Worm (Caenorhabditis elegans): Measurements from ENCODE around the gene F45E12.6.
A peak's percentile ranks its signal among the peaks of the same experiment; 100 is the strongest.

Gene F45E12.6

DNA sequence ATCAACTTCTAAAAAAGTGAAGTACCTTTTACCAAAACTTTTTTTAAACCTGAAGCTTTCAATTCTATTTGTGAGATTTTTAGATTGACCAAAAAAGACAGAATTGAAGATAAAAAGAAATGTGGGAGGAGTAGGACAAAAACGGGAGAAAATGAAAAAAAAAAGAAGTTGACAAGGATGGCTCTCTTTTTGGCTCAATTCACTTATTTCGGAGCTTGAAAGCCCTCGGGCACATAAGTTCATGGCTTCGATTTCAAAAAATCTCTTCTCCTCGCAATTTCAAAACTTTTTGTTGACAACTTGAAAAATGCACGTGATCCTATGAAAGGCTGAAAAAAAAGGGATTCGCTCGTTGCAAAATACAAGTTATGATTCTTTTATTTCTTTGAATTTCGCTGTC, 12.2 kb upstream of the F45E12.6 start:
- no peak for TF ChIP-seq ZK546.5 (tag; optimal IDR thresholded peaks at IDR 0.05)
- peak; percentile 22 for TF ChIP-seq fkh-10 (GFP tag; optimal IDR thresholded peaks at IDR 0.05)
- TF ChIP-seq ztf-11 (tag; optimal IDR thresholded peaks at IDR 0.05) = no peak
- TF ChIP-seq aha-1 (tag) = peak; percentile 71
- no peak for TF ChIP-seq arid-1 (GFP tag; conservative IDR thresholded peaks at IDR 0.05)
- TF ChIP-seq egl-43 (GFP tag; IDR thresholded peaks at IDR 0.05) = no peak
- no peak for TF ChIP-seq Y5F2A.4 (GFP tag; optimal IDR thresholded peaks at IDR 0.05)
- no peak for TF ChIP-seq daf-16 (GFP tag; optimal IDR thresholded peaks at IDR 0.05)
- TF ChIP-seq daf-16 (tag; optimal IDR thresholded peaks at IDR 0.05) = no peak
- no peak for TF ChIP-seq pha-4 (GFP tag; IDR thresholded peaks at IDR 0.05)
- no peak for TF ChIP-seq pha-4 (tag; optimal IDR thresholded peaks at IDR 0.05)
- no peak for TF ChIP-seq aly-2 (tag; optimal IDR thresholded peaks at IDR 0.05)
- TF ChIP-seq T26A8.4 (GFP tag; IDR thresholded peaks at IDR 0.05) = no peak
- no peak for TF ChIP-seq spr-3 (GFP tag; optimal IDR thresholded peaks at IDR 0.05)
- TF ChIP-seq daf-12 (tag; optimal IDR thresholded peaks at IDR 0.05) = no peak
- TF ChIP-seq nhr-6 (tag; optimal IDR thresholded peaks at IDR 0.05) = no peak
- TF ChIP-seq zfp-2 (tag; optimal IDR thresholded peaks at IDR 0.05) = no peak

DNA sequence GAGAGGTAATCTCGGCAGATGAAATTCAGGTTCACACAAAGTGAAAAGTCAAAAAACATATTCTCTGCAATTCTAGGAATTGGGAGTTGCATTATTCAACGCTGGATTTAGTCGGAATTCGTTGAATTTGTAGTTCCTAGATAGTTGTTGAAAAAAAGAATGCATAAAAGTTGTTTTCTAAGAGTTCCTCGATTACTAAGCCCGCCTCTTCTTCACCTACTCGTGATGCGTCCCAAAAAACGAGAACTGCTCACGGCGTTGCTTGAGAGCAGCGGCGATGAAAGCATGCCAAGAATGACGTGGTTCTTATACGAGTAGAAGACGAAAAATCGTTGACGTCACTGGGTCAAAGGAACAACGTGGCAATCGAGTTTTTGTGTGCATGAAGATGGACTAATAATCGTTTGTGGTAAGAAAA, 11.1 kb upstream of the F45E12.6 start:
- TF ChIP-seq nhr-10 (tag; optimal IDR thresholded peaks at IDR 0.05) (no peak), rbr-2 (tag; optimal IDR thresholded peaks at IDR 0.05) (no peak), lir-3 (tag; optimal IDR thresholded peaks at IDR 0.05) (no peak), daf-19 (GFP tag; conservative IDR thresholded peaks at IDR 0.05) (no peak), nhr-77 (tag; optimal IDR thresholded peaks at IDR 0.05) (no peak), lim-7 (GFP tag; IDR thresholded peaks at IDR 0.05) (no peak), skn-1 (tag; optimal IDR thresholded peaks at IDR 0.05) (no peak), T26A8.4 (GFP tag; IDR thresholded peaks at IDR 0.05) (no peak), fkh-10 (GFP tag; optimal IDR thresholded peaks at IDR 0.05) (peak; percentile 50), F44E2.7 (GFP tag; IDR thresholded peaks at IDR 0.05) (no peak), hmg-1.1 (GFP tag; IDR thresholded peaks at IDR 0.05) (no peak), tra-1 (GFP tag; IDR thresholded peaks at IDR 0.05) (no peak), hlh-11 (tag; optimal IDR thresholded peaks at IDR 0.05) (peak; percentile 30), pqm-1 (tag; optimal IDR thresholded peaks at IDR 0.05) (no peak), tag-97 (GFP tag; IDR thresholded peaks at IDR 0.05) (no peak), lsy-2 (tag; optimal IDR thresholded peaks at IDR 0.05) (peak in 1 of 2 experiments; percentile 53), F26F4.8 (GFP tag; conservative IDR thresholded peaks at IDR 0.05) (no peak), ceh-44 (GFP tag; IDR thresholded peaks at IDR 0.05) (no peak), php-3 (GFP tag; IDR thresholded peaks at IDR 0.05) (0 out of 2 replicates have a peak, but pooled peaks have one; percentile 7), duxl-1 (tag; optimal IDR thresholded peaks at IDR 0.05; ENCODE audit: poor library complexity) (no peak), dve-1 (tag; optimal IDR thresholded peaks at IDR 0.05; ENCODE audit: insufficient read depth) (no peak), nhr-111 (GFP tag; optimal IDR thresholded peaks at IDR 0.05) (no peak), mep-1 (tag; optimal IDR thresholded peaks at IDR 0.05) (peak; percentile 33), Y105C5A.15 (GFP tag; IDR thresholded peaks at IDR 0.05) (no peak), spr-3 (GFP tag; optimal IDR thresholded peaks at IDR 0.05) (no peak), F10B5.3 (tag; optimal IDR thresholded peaks at IDR 0.05) (no peak), aha-1 (tag) (no peak), Y5F2A.4 (GFP tag; optimal IDR thresholded peaks at IDR 0.05) (no peak), zip-11 (GFP tag; IDR thresholded peaks at IDR 0.05) (no peak), lin-1 (GFP tag; IDR thresholded peaks at IDR 0.05) (no peak), ceh-20 (GFP tag; IDR thresholded peaks at IDR 0.05) (peak; percentile 48; the same call in 1 of the 2 replicates), mxl-2 (GFP tag; conservative IDR thresholded peaks at IDR 0.05) (no peak), ama-1 (optimal IDR thresholded peaks at IDR 0.05) (no peak), vab-7 (GFP tag; IDR thresholded peaks at IDR 0.05) (no peak), mdt-29 (GFP tag; IDR thresholded peaks at IDR 0.05) (no peak), nhr-41 (GFP tag; IDR thresholded peaks at IDR 0.05) (no peak), daf-16 (GFP tag; optimal IDR thresholded peaks at IDR 0.05) (no peak), daf-16 (tag; optimal IDR thresholded peaks at IDR 0.05) (no peak), nhr-42 (GFP tag; IDR thresholded peaks at IDR 0.05) (no peak), snpc-4 (tag; optimal IDR thresholded peaks at IDR 0.05) (no peak), lin-29 (GFP tag; IDR thresholded peaks at IDR 0.05) (no peak), ctbp-1 (GFP tag; IDR thresholded peaks at IDR 0.05) (peak; percentile 62)

All from whole organism, L4 larva.